Fruit fly (Drosophila melanogaster): ENCODE measurements around the gene GstZ2.

The GstZ2 gene

DNA sequence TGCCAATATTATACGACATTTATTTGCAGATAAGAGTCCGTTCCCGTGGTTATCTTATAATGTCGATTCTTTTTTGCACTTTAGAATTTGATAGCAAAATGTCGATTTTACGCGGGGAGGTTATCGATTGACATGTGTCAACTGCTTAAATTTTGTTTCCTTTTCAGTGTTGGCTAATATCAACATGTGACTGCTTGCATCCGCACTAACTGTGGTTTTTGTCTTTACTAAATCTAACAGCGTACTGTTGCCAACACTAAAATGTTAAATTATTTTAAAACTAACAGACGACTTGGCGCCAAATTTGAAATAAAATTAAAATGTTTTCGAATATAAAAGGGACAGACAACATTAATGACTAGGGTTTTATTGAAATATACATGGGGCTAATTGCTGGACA, 36.3 kb upstream of the GstZ2 start (continued):
- TF ChIP-seq chm (GFP tag; IDR thresholded peaks at IDR 0.05) (peak; percentile 33; the same call in 1 of the 2 replicates), CG12299 (tag; optimal IDR thresholded peaks at IDR 0.05) (peak; percentile 17), insv (GFP tag; optimal IDR thresholded peaks at IDR 0.05) (peak in 1 of 2 experiments; percentile 70), inv (GFP tag; IDR thresholded peaks at IDR 0.05; ENCODE audit: partially characterized antibody) (peak; percentile 35; the same call in 1 of the 2 replicates), CG30020 (tag; optimal IDR thresholded peaks at IDR 0.05) (peak; percentile 2), D19A (tag; optimal IDR thresholded peaks at IDR 0.05) (no peak), emc (GFP tag; optimal IDR thresholded peaks at IDR 0.05) (peak; percentile 51), bsh (GFP tag; optimal IDR thresholded peaks at IDR 0.05) (peak in 1 of 2 experiments; percentile 40), slbo (GFP tag; IDR thresholded peaks at IDR 0.05) (peak; percentile 92), CG18619 (GFP tag; optimal IDR thresholded peaks at IDR 0.05) (peak; percentile 70), rib (GFP tag; IDR thresholded peaks at IDR 0.05) (peak; percentile 72), tap (tag; optimal IDR thresholded peaks at IDR 0.05) (no peak), CG34422 (GFP tag; IDR thresholded peaks at IDR 0.05) (0 out of 3 replicates have a peak, but pooled peaks have one; percentile 8), fd3F (GFP tag; optimal IDR thresholded peaks at IDR 0.05) (peak; percentile 58), CG10267 (tag; optimal IDR thresholded peaks at IDR 0.05) (peak; percentile 99), Optix (GFP tag; IDR thresholded peaks at IDR 0.05) (no peak), BtbVII (GFP tag; optimal IDR thresholded peaks at IDR 0.05) (peak; percentile 38), CG6175 (GFP tag; IDR thresholded peaks at IDR 0.05) (no peak), CG7839 (tag; optimal IDR thresholded peaks at IDR 0.05) (peak; percentile 62), ase (GFP tag; IDR thresholded peaks at IDR 0.05) (no peak), Ets65A (GFP tag) (peak; percentile 100), Taf1 (GFP tag; IDR thresholded peaks at IDR 0.05) (no peak; the same call in 1 of the 2 replicates), Sry-δ (GFP tag; optimal IDR thresholded peaks at IDR 0.05) (peak; percentile 76), tna (GFP tag; IDR thresholded peaks at IDR 0.05; ENCODE audit: partially characterized antibody) (peak; percentile 74), CG9437 (GFP tag; optimal IDR thresholded peaks at IDR 0.05) (no peak), HmgZ (tag; optimal IDR thresholded peaks at IDR 0.05) (peak; percentile 94), CG17385 (GFP tag; optimal IDR thresholded peaks at IDR 0.05) (peak; percentile 46), ftz-f1 (GFP tag; optimal IDR thresholded peaks at IDR 0.05) (peak; percentile 48), chinmo (GFP tag; IDR thresholded peaks at IDR 0.05; ENCODE audit: partially characterized antibody) (peak; percentile 54; the same call in 2 of the 4 replicates), CG3163 (GFP tag; optimal IDR thresholded peaks at IDR 0.05) (peak; percentile 73), CG15011 (GFP tag; optimal IDR thresholded peaks at IDR 0.05) (no peak), gsb (GFP tag; IDR thresholded peaks at IDR 0.05) (no peak), CG32772 (GFP tag; IDR thresholded peaks at IDR 0.05) (peak; percentile 72), chif (GFP tag; optimal IDR thresholded peaks at IDR 0.05) (peak; percentile 30 to 62), CG13123 (GFP tag; optimal IDR thresholded peaks at IDR 0.05) (peak; percentile 54), nerfin-2 (GFP tag; IDR thresholded peaks at IDR 0.05; ENCODE audit: partially characterized antibody) (peak; percentile 67; the same call in 1 of the 2 replicates), CG4854 (GFP tag; optimal IDR thresholded peaks at IDR 0.05) (peak; percentile 89), tx (GFP tag; optimal IDR thresholded peaks at IDR 0.05) (peak; percentile 78), CG12744 (GFP tag; optimal IDR thresholded peaks at IDR 0.05) (peak; percentile 76), Dll (GFP tag; IDR thresholded peaks at IDR 0.05; ENCODE audit: partially characterized antibody) (peak; percentile 40; the same call in 3 of the 4 replicates), cad (GFP tag; optimal IDR thresholded peaks at IDR 0.05) (no peak), NFAT (GFP tag; IDR thresholded peaks at IDR 0.05) (peak; percentile 75), CG18476 (GFP tag; optimal IDR thresholded peaks at IDR 0.05) (no peak), jigr1 (GFP tag; IDR thresholded peaks at IDR 0.05) (no peak), pan (optimal IDR thresholded peaks at IDR 0.05) (no peak), pan (GFP tag; optimal IDR thresholded peaks at IDR 0.05 in 1 of 2, IDR thresholded peaks at IDR 0.05 in 1 of 2) (peak in 1 of 2 experiments; percentile 42), exex (tag; optimal IDR thresholded peaks at IDR 0.05) (peak; percentile 40), CG12769 (tag; optimal IDR thresholded peaks at IDR 0.05) (peak; percentile 77), ham (GFP tag; IDR thresholded peaks at IDR 0.05) (no peak; the same call in 1 of the 2 replicates), CG10209 (GFP tag; optimal IDR thresholded peaks at IDR 0.05) (peak; percentile 61)
